Worm (Caenorhabditis elegans): Measurements from ENCODE around the gene bkip-1.

DNA sequence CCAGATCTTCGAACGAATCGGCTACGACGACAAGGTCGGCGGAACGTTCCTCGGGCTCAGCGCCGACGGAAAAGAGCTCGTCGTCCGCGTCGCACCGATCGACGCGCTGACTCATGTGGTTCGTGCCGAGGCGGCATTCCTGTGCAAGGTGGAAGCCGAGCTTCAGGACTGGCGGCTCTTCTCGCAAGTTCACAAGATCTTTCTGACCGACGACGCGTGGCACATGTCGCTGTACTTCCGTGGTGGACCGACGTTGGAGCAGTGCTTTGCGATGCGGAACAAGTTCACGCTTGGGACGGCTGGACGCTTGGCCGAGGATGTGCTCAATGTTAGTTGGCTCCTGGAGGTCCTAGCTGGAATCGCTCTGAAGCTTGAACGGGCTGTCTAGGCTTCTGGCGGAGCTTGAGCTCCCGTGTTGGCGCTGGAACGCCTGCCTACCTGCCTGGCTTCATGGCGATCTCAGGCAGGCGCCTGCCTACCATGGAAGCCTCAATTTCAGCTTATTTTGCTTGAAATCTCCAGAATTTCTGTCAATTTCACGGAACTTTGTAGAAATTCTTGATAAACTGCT, 37.9 kb downstream of the bkip-1 start:
- TF ChIP-seq elt-3 (tag; optimal IDR thresholded peaks at IDR 0.05) (no peak), ceh-82 (tag; optimal IDR thresholded peaks at IDR 0.05) (no peak), nhr-11 (tag; optimal IDR thresholded peaks at IDR 0.05) (no peak), mab-5 (tag; optimal IDR thresholded peaks at IDR 0.05) (no peak), F13H6.1 (tag; optimal IDR thresholded peaks at IDR 0.05) (no peak), ama-1 (optimal IDR thresholded peaks at IDR 0.05) (no peak), unc-62 (GFP tag; optimal IDR thresholded peaks at IDR 0.05) (no peak)

All from whole organism, L2 larva.